Worm (Caenorhabditis elegans): Measurements from ENCODE around the gene T26E4.2.
A peak's percentile ranks its signal among the peaks of the same experiment; 100 is the strongest.
"Not testable (repeated sequence)": the region's sequence is repeated elsewhere in the genome, so short reads cannot be mapped to it uniquely, and the experiment has no call there.

The T26E4.2 gene

DNA sequence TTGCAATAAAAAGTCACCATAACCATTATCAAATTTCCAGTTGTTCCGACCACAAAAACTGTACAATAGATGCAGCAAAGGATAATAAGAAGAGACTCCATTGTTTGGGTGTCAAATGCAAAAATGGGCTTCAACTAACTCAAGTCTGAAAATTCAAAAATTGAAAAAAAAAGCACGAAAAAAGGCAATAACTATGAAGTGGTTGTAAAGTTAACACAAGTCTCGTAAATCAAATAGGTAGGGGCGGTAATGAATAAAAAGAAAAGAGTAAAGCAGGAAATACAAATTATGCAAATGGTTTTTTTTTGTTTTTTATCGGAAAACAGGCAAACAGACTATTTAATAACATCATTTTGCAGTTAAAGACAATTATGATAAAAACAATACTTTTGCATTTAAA lies 26.2 kb downstream of the T26E4.2 start, which contains the start of gene srsx-38:
Gene srsx-38 (minus strand): TSS at position 101 of the 400 bp plus-strand sequence.
- not testable (repeated sequence) for TF ChIP-seq C34F6.9, lin-39, lin-11 (tag; optimal IDR thresholded peaks at IDR 0.05)

DNA sequence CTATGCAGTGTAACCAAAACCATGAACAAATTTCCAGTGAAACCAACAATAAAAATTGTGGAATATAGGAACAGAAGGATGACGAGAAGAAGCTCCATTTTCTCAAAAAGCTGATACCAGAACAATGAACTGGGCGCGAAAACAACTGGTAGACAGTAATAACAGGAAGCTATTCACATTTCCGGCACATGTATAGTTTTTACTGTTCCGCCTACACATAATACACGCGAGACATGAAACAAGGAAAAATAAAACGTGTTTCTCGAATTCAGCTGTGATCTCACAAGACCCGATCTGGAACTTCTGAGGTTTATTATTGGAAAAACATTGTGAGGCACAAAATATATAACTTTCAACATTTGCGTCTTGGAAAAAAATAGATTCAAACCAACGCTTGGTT lies 28.4 kb downstream of the T26E4.2 start, which contains the start of gene srsx-36:
Gene srsx-36 (minus strand): TSS at position 101 of the 400 bp plus-strand sequence.
- no peak for TF ChIP-seq ZK546.5 (tag; optimal IDR thresholded peaks at IDR 0.05)
- no peak for TF ChIP-seq nhr-77 (tag; optimal IDR thresholded peaks at IDR 0.05)
- TF ChIP-seq lin-39 (tag; optimal IDR thresholded peaks at IDR 0.05): no peak
- no peak for TF ChIP-seq sma-3 (GFP tag; optimal IDR thresholded peaks at IDR 0.05)
- TF ChIP-seq nhr-25 (tag; optimal IDR thresholded peaks at IDR 0.05): no peak
- no peak for TF ChIP-seq lin-11 (tag; optimal IDR thresholded peaks at IDR 0.05)
- no peak for TF ChIP-seq zag-1 (tag; optimal IDR thresholded peaks at IDR 0.05)
- no peak for TF ChIP-seq ceh-82 (tag; optimal IDR thresholded peaks at IDR 0.05)
- TF ChIP-seq nhr-11 (tag; optimal IDR thresholded peaks at IDR 0.05): no peak
- no peak for TF ChIP-seq ama-1 (optimal IDR thresholded peaks at IDR 0.05)
- no peak for TF ChIP-seq crh-2 (tag; optimal IDR thresholded peaks at IDR 0.05)
- no peak for TF ChIP-seq dmd-4 (tag; optimal IDR thresholded peaks at IDR 0.05)
- TF ChIP-seq mbf-1 (tag; optimal IDR thresholded peaks at IDR 0.05): no peak
- TF ChIP-seq elt-3 (tag; optimal IDR thresholded peaks at IDR 0.05): no peak
- no peak for TF ChIP-seq egl-27 (tag; optimal IDR thresholded peaks at IDR 0.05)
- TF ChIP-seq gmeb-1 (tag; optimal IDR thresholded peaks at IDR 0.05): no peak
- no peak for TF ChIP-seq ceh-16 (tag; optimal IDR thresholded peaks at IDR 0.05)
- TF ChIP-seq skn-1 (tag; optimal IDR thresholded peaks at IDR 0.05): no peak
- TF ChIP-seq nhr-6 (tag; optimal IDR thresholded peaks at IDR 0.05): no peak

DNA sequence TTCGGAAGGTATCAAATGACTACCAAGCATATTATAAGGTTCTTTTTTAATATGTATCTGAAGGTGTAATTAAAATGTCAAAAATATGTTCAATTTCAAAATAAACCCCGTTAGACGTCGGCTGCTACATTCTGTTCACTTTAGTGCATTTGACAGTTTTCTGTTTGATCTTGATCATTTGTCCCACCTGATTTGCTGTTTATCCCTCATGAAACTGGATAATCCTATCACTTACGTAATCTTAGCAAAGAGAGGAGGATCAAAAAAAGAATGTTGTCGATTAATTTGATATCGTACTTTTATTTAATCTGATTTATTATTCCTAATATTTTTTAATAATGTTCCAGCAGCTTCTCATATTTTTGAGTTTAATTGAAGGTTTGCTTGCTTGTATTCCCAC lies 29.3 kb downstream of the T26E4.2 start, which contains the start of gene F54B8.1:
Gene F54B8.1 (plus strand): TSS at position 301 of the 400 bp plus-strand sequence.
- TF ChIP-seq nhr-77 (tag; optimal IDR thresholded peaks at IDR 0.05) (no peak), sma-9 (GFP tag; optimal IDR thresholded peaks at IDR 0.05) (no peak), sma-9 (tag; optimal IDR thresholded peaks at IDR 0.05) (no peak), egl-27 (tag; optimal IDR thresholded peaks at IDR 0.05) (no peak), sma-3 (GFP tag; optimal IDR thresholded peaks at IDR 0.05) (no peak), zag-1 (tag; optimal IDR thresholded peaks at IDR 0.05) (no peak), ama-1 (optimal IDR thresholded peaks at IDR 0.05) (no peak), gmeb-1 (tag; optimal IDR thresholded peaks at IDR 0.05) (no peak), C34F6.9 (tag; optimal IDR thresholded peaks at IDR 0.05) (no peak), crh-2 (tag; optimal IDR thresholded peaks at IDR 0.05) (no peak), lin-13 (GFP tag; optimal IDR thresholded peaks at IDR 0.05) (no peak), lin-11 (tag; optimal IDR thresholded peaks at IDR 0.05) (no peak), nhr-11 (tag; optimal IDR thresholded peaks at IDR 0.05) (no peak), R02D3.7 (tag; optimal IDR thresholded peaks at IDR 0.05) (no peak), unc-55 (GFP tag; optimal IDR thresholded peaks at IDR 0.05) (no peak)

DNA sequence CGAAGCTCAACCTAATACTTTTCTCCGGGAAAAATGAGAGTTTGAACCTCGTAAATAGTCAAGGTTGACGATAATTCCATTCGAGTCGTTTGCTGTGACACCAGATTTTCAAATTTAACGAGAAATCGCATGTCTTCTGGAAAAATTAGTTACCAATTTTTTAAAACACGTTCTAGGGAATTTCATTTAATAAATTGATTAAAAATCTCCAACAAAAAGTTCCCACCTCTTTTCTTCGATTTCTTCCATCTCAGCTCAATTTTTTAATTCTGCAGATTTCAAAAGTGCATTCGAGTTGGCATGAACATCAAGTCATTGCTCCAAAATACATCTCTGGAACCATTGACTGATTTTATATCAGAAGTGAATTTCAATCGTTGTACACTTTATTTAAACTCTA lies 30.8 kb downstream of the T26E4.2 start, which contains the start of gene nhr-282:
Gene nhr-282 (plus strand): TSS at position 301 of the 400 bp plus-strand sequence.
- TF ChIP-seq peb-1 (tag; optimal IDR thresholded peaks at IDR 0.05); unc-55 (GFP tag; optimal IDR thresholded peaks at IDR 0.05); nhr-12 (tag; optimal IDR thresholded peaks at IDR 0.05): not testable (repeated sequence)

DNA sequence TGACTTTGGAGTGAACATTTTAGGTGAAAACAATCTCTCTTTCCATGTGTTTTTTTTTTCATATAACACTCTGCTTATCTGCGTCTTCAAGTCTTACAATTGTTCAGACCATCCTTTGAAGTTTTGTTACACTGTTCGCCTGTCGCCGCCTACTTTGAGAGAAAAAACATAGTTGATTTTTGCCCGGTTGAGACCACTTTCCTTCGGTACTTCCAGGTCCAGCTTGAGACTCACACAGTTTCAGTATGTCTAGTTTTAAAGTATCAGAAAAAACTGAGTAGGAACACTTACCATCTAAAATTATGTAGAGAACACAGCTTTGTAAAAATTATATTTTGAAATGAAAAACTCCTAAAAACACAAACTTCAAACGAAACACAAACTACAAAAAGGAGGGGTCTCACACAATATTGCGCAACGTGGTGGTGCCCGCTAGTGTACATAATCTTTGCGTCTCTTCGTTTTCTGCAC lies 34.8 kb downstream of the T26E4.2 start, which contains the start of the genes fbxa-69 and F54B8.4:
Gene fbxa-69 (minus strand): TSS at position 10 of the 471 bp plus-strand sequence.
Gene F54B8.4 (plus strand): TSS at position 421 of the 471 bp plus-strand sequence.
- TF ChIP-seq mab-5 (tag; optimal IDR thresholded peaks at IDR 0.05): no peak
- TF ChIP-seq sma-9 (GFP tag; optimal IDR thresholded peaks at IDR 0.05): peak; percentile 22
- no peak for TF ChIP-seq sma-9 (tag; optimal IDR thresholded peaks at IDR 0.05)
- no peak for TF ChIP-seq gmeb-1 (tag; optimal IDR thresholded peaks at IDR 0.05)
- peak; percentile 48 for TF ChIP-seq nhr-129 (tag; optimal IDR thresholded peaks at IDR 0.05)
- TF ChIP-seq lin-13 (GFP tag; optimal IDR thresholded peaks at IDR 0.05): no peak
- no peak for TF ChIP-seq unc-62 (GFP tag; optimal IDR thresholded peaks at IDR 0.05)
- no peak for TF ChIP-seq zag-1 (tag; optimal IDR thresholded peaks at IDR 0.05)
- TF ChIP-seq snpc-4 (tag; optimal IDR thresholded peaks at IDR 0.05): no peak
- no peak for TF ChIP-seq skn-1 (tag; optimal IDR thresholded peaks at IDR 0.05)
- TF ChIP-seq blmp-1 (tag; optimal IDR thresholded peaks at IDR 0.05; ENCODE audit: insufficient read depth): peak; percentile 40
- no peak for TF ChIP-seq ZK546.5 (tag; optimal IDR thresholded peaks at IDR 0.05)
- no peak for TF ChIP-seq fos-1 (tag; optimal IDR thresholded peaks at IDR 0.05)
- TF ChIP-seq dmd-4 (tag; optimal IDR thresholded peaks at IDR 0.05): no peak
- TF ChIP-seq Y55F3AM.14 (GFP tag; optimal IDR thresholded peaks at IDR 0.05): no peak
- TF ChIP-seq lin-39 (tag; optimal IDR thresholded peaks at IDR 0.05): no peak

All from whole organism, L2 larva.